Worm (Caenorhabditis elegans): ENCODE data around the gene lgc-21.
A peak's percentile ranks its signal among the peaks of the same experiment; 100 is the strongest.

The lgc-21 gene

ce11 chrX:14070950-14071349 is 3.2 kb upstream of the lgc-21 start, which contains the start of gene C33G3.4 (continued):
- TF ChIP-seq zip-11 (GFP tag; IDR thresholded peaks at IDR 0.05) (no peak), jun-1 (tag; optimal IDR thresholded peaks at IDR 0.05) (no peak), lsy-2 (tag; optimal IDR thresholded peaks at IDR 0.05) (no peak), ama-1 (optimal IDR thresholded peaks at IDR 0.05) (no peak), ctbp-1 (GFP tag; IDR thresholded peaks at IDR 0.05) (no peak), mxl-2 (GFP tag; conservative IDR thresholded peaks at IDR 0.05) (no peak), daf-12 (tag; optimal IDR thresholded peaks at IDR 0.05) (no peak), ztf-7 (tag; optimal IDR thresholded peaks at IDR 0.05) (no peak), saeg-2 (GFP tag; IDR thresholded peaks at IDR 0.05) (0 out of 2 replicates have a peak, but pooled peaks have one; percentile 45), duxl-1 (tag; optimal IDR thresholded peaks at IDR 0.05; ENCODE audit: poor library complexity) (no peak), pqm-1 (tag; optimal IDR thresholded peaks at IDR 0.05) (peak; percentile 86), nhr-42 (GFP tag; IDR thresholded peaks at IDR 0.05) (no peak), nhr-28 (tag; optimal IDR thresholded peaks at IDR 0.05) (peak; percentile 89), nhr-77 (tag; optimal IDR thresholded peaks at IDR 0.05) (peak; percentile 41), ztf-11 (tag; optimal IDR thresholded peaks at IDR 0.05) (no peak), T20F7.1 (GFP tag; optimal IDR thresholded peaks at IDR 0.05) (no peak), hlh-30 (tag; optimal IDR thresholded peaks at IDR 0.05; ENCODE audit: insufficient read depth) (no peak), daf-16 (GFP tag; optimal IDR thresholded peaks at IDR 0.05) (peak in 1 of 2 experiments; percentile 32), daf-16 (tag; optimal IDR thresholded peaks at IDR 0.05) (peak; percentile 98), snpc-1.2 (GFP tag; IDR thresholded peaks at IDR 0.05) (no peak), lin-15B (tag; optimal IDR thresholded peaks at IDR 0.05) (no peak), ceh-28 (tag; optimal IDR thresholded peaks at IDR 0.05) (no peak), mes-2 (tag; optimal IDR thresholded peaks at IDR 0.05; ENCODE audit: poor library complexity, severe bottlenecking) (no peak), tra-1 (GFP tag; IDR thresholded peaks at IDR 0.05) (peak; percentile 92), F44E2.7 (GFP tag; IDR thresholded peaks at IDR 0.05) (no peak), spr-1 (tag; optimal IDR thresholded peaks at IDR 0.05) (no peak), hif-1 (tag; optimal IDR thresholded peaks at IDR 0.05) (no peak), lin-38 (GFP tag; IDR thresholded peaks at IDR 0.05) (no peak), mep-1 (tag; optimal IDR thresholded peaks at IDR 0.05) (no peak), mdl-1 (tag; optimal IDR thresholded peaks at IDR 0.05) (no peak), F49E8.2 (tag; optimal IDR thresholded peaks at IDR 0.05; ENCODE audit: borderline replicate concordance) (no peak), daf-8 (GFP tag; IDR thresholded peaks at IDR 0.05) (no peak), F37D6.2 (tag; optimal IDR thresholded peaks at IDR 0.05) (no peak), zip-2 (tag; optimal IDR thresholded peaks at IDR 0.05) (no peak), gei-8 (GFP tag; optimal IDR thresholded peaks at IDR 0.05) (no peak), rbr-2 (tag; optimal IDR thresholded peaks at IDR 0.05) (no peak), snpc-4 (tag; optimal IDR thresholded peaks at IDR 0.05) (no peak), unc-62 (GFP tag; optimal IDR thresholded peaks at IDR 0.05 in 1 of 2) (no peak), unc-62 (tag; optimal IDR thresholded peaks at IDR 0.05) (no peak), dve-1 (tag; optimal IDR thresholded peaks at IDR 0.05; ENCODE audit: insufficient read depth) (peak; percentile 76), ZK546.5 (tag; optimal IDR thresholded peaks at IDR 0.05) (no peak), nhr-11 (tag; optimal IDR thresholded peaks at IDR 0.05) (no peak), nhr-76 (tag; optimal IDR thresholded peaks at IDR 0.05) (no peak), daf-19 (GFP tag; conservative IDR thresholded peaks at IDR 0.05) (no peak), unc-39 (tag; optimal IDR thresholded peaks at IDR 0.05) (no peak), fkh-10 (GFP tag; optimal IDR thresholded peaks at IDR 0.05) (no peak), ceh-20 (GFP tag; IDR thresholded peaks at IDR 0.05) (peak; percentile 75), ceh-82 (tag; optimal IDR thresholded peaks at IDR 0.05) (no peak), ceh-44 (GFP tag; IDR thresholded peaks at IDR 0.05) (no peak), zag-1 (tag; optimal IDR thresholded peaks at IDR 0.05) (no peak), hmg-1.1 (GFP tag; IDR thresholded peaks at IDR 0.05) (no peak), cey-2 (tag; optimal IDR thresholded peaks at IDR 0.05; ENCODE audit: borderline replicate concordance, insufficient read depth) (no peak), unc-130 (GFP tag; optimal IDR thresholded peaks at IDR 0.05) (no peak)
